Worm (Caenorhabditis elegans): ENCODE data around the gene atg-16.1.

ce11 chrX:4453101-4453500 is 9.2 kb downstream of the atg-16.1 start:
- TF ChIP-seq lin-26 (GFP tag; IDR thresholded peaks at IDR 0.05) (peak; percentile 88), efl-1 (GFP tag; optimal IDR thresholded peaks at IDR 0.05) (no peak), nfya-1 (tag; optimal IDR thresholded peaks at IDR 0.05; ENCODE audit: borderline replicate concordance, insufficient read depth) (no peak), ceh-79 (tag; optimal IDR thresholded peaks at IDR 0.05) (no peak), F55B11.4 (tag; optimal IDR thresholded peaks at IDR 0.05; ENCODE audit: borderline replicate concordance, insufficient read depth) (no peak), egl-18 (GFP tag; IDR thresholded peaks at IDR 0.05) (no peak), hlh-26 (GFP tag; conservative IDR thresholded peaks at IDR 0.05) (no peak)

Data from whole organism, young adult.